Worm (Caenorhabditis elegans): ENCODE data around the gene F47F2.1.

- TF ChIP-seq pha-4 (tag; optimal IDR thresholded peaks at IDR 0.05) (no peak), pqm-1 (tag; optimal IDR thresholded peaks at IDR 0.05) (no peak), unc-3 (GFP tag; conservative IDR thresholded peaks at IDR 0.05) (no peak), unc-3 (tag; optimal IDR thresholded peaks at IDR 0.05) (no peak), nfya-1 (tag; optimal IDR thresholded peaks at IDR 0.05) (peak; percentile 45), ceh-45 (GFP tag; IDR thresholded peaks at IDR 0.05) (no peak), tbx-2 (tag; optimal IDR thresholded peaks at IDR 0.05) (no peak), nhr-11 (tag; optimal IDR thresholded peaks at IDR 0.05) (no peak), nhr-232 (tag; optimal IDR thresholded peaks at IDR 0.05) (no peak), hlh-30 (tag; optimal IDR thresholded peaks at IDR 0.05; ENCODE audit: insufficient read depth) (no peak), ceh-34 (tag; optimal IDR thresholded peaks at IDR 0.05) (no peak), ama-1 (optimal IDR thresholded peaks at IDR 0.05) (no peak)
These were observed 4.9 kb upstream of the F47F2.1 start, which contains the start of gene lim-4 for ce11 chrX:3873445-3873844.
